Fruit fly (Drosophila melanogaster) whole organism, embryonic: ENCODE results near the gene CG5973.

Experiments used
- Awh ChIP-seq: fragments of 200-800 bp; sonication (Bioruptor generic); IDR thresholded peaks from 2 replicates; pipeline ENCODE4, ENCODE4 v1.3.6; 2022; ENCODE audit warnings: missing biosample characterization, missing genetic modification characterization
- CG10147 ChIP-seq: fragments of 200-800 bp; sonication (Bioruptor generic); optimal IDR thresholded peaks from 2 replicates; lab custom pipeline; 2019; ENCODE audit warnings: missing biosample characterization, mild to moderate bottlenecking, missing genetic modification characterization, moderate library complexity
- CG10267 ChIP-seq: fragments of 200-800 bp; sonication (Bioruptor generic); optimal IDR thresholded peaks from 2 replicates; lab custom pipeline; 2018; ENCODE audit warnings: missing biosample characterization, mild to moderate bottlenecking, missing genetic modification characterization, moderate library complexity
- CG10366 ChIP-seq: fragments of 200-800 bp; sonication (Bioruptor generic); IDR thresholded peaks from 2 replicates; pipeline ENCODE4 v1.3.6; 2022; ENCODE audit warnings: missing biosample characterization, missing genetic modification characterization
- CG11085 ChIP-seq: fragments of 200-800 bp; sonication (Bioruptor generic); IDR thresholded peaks from 2 replicates; pipeline ENCODE4 v1.3.6; 2022; ENCODE audit warnings: missing biosample characterization, missing genetic modification characterization
- CG11695 ChIP-seq: fragments of 200-800 bp; sonication (Bioruptor generic); IDR thresholded peaks from 3 replicates; pipeline ENCODE4 v1.3.6; 2022; ENCODE audit warnings: missing biosample characterization, missing genetic modification characterization
- CG12155 ChIP-seq: fragments of 200-800 bp; sonication (Bioruptor generic); optimal IDR thresholded peaks from 3 replicates; lab custom pipeline; 2016; ENCODE audit warnings: missing biosample characterization, missing genetic modification characterization
- CG12391 ChIP-seq: fragments of 200-800 bp; sonication (Bioruptor generic); optimal IDR thresholded peaks from 3 replicates; lab custom pipeline; 2018; ENCODE audit warnings: missing biosample characterization, mild to moderate bottlenecking, missing genetic modification characterization, moderate library complexity
- CG12744 ChIP-seq: fragments of 200-800 bp; sonication (Bioruptor generic); optimal IDR thresholded peaks from 2 replicates; lab custom pipeline; 2016; ENCODE audit warnings: missing biosample characterization, missing genetic modification characterization
- CG14050 ChIP-seq: fragments of 200-800 bp; sonication (Bioruptor generic); IDR thresholded peaks from 3 replicates; pipeline ENCODE4 v1.3.6; 2022; ENCODE audit warnings: missing biosample characterization, missing genetic modification characterization
- CG14441 ChIP-seq: fragments of 200-800 bp; sonication (Bioruptor generic); IDR thresholded peaks from 2 replicates; pipeline ENCODE4 v1.3.6; 2022; ENCODE audit warnings: missing biosample characterization, missing genetic modification characterization
- CG15514 ChIP-seq: fragments of 200-800 bp; sonication (Bioruptor generic); optimal IDR thresholded peaks from 3 replicates; lab custom pipeline; 2017; ENCODE audit warnings: missing biosample characterization, missing genetic modification characterization, mild to moderate bottlenecking, moderate library complexity, missing genetic modification reagents
- CG3407 ChIP-seq: fragments of 200-800 bp; sonication (Bioruptor generic); optimal IDR thresholded peaks from 2 replicates; lab custom pipeline; 2018; ENCODE audit warnings: missing biosample characterization, mild to moderate bottlenecking, missing genetic modification characterization
- CG3995 ChIP-seq: fragments of 200-800 bp; sonication (Bioruptor generic); optimal IDR thresholded peaks from 3 replicates; lab custom pipeline; 2016; ENCODE audit warnings: missing biosample characterization, missing genetic modification characterization
- CG4730 ChIP-seq: fragments of 200-800 bp; sonication (Bioruptor generic); IDR thresholded peaks from 2 replicates; pipeline ENCODE4 v1.3.6; 2022; ENCODE audit warnings: missing biosample characterization, missing genetic modification characterization
- CG4820 ChIP-seq: fragments of 200-800 bp; sonication (Bioruptor generic); optimal IDR thresholded peaks from 3 replicates; lab custom pipeline; 2016; ENCODE audit warnings: missing biosample characterization, missing genetic modification characterization
- CG7556 ChIP-seq: fragments of 200-800 bp; sonication (Bioruptor generic); optimal IDR thresholded peaks from 2 replicates; lab custom pipeline; 2017; ENCODE audit warnings: missing biosample characterization, mild to moderate bottlenecking, missing genetic modification characterization
- CG8924 ChIP-seq: fragments of 200-800 bp; optimal IDR thresholded peaks from 3 replicates; lab custom pipeline; 2019; ENCODE audit warnings: missing biosample characterization, mild to moderate bottlenecking, missing genetic modification characterization, moderate library complexity
- CrebB ChIP-seq: fragments of 200-800 bp; sonication (Bioruptor generic); optimal IDR thresholded peaks from 3 replicates; lab custom pipeline; 2018; ENCODE audit warnings: missing biosample characterization, mild to moderate bottlenecking, missing genetic modification characterization
- Deaf1 ChIP-seq: fragments of 200-800 bp; optimal IDR thresholded peaks from 3 replicates; lab custom pipeline; 2019; ENCODE audit warnings: missing biosample characterization, mild to moderate bottlenecking, missing genetic modification characterization, moderate library complexity
- Dek ChIP-seq: fragments of 200-800 bp; sonication (Bioruptor generic); optimal IDR thresholded peaks from 3 replicates; lab custom pipeline; 2019; ENCODE audit warnings: missing biosample characterization, mild to moderate bottlenecking, missing genetic modification characterization, moderate library complexity
- Ets65A ChIP-seq: fragments of 200-800 bp; sonication (Bioruptor generic); peaks from one replicate; lab custom pipeline; 2016; ENCODE audit warnings: missing biosample characterization, missing genetic modification characterization
- Fer1 ChIP-seq: fragments of 200-800 bp; sonication (Bioruptor generic); optimal IDR thresholded peaks from 2 replicates; lab custom pipeline; 2017; ENCODE audit warnings: missing biosample characterization, mild to moderate bottlenecking, missing genetic modification characterization
- HLH54F ChIP-seq: fragments of 200-800 bp; sonication (Bioruptor generic); optimal IDR thresholded peaks from 3 replicates; lab custom pipeline; 2016; ENCODE audit warnings: missing biosample characterization, missing genetic modification characterization
- HmgD ChIP-seq: fragments of 200-800 bp; sonication (Bioruptor generic); optimal IDR thresholded peaks from 3 replicates; lab custom pipeline; 2016; ENCODE audit warnings: missing biosample characterization, missing genetic modification characterization
- Hmr ChIP-seq: fragments of 200-800 bp; sonication (Bioruptor generic); optimal IDR thresholded peaks from 3 replicates; lab custom pipeline; 2017; ENCODE audit warnings: mild to moderate bottlenecking, missing biosample characterization, missing genetic modification reagents, missing genetic modification characterization
- Hr51 ChIP-seq, 2 experiments: fragments of 200-800 bp; sonication (Bioruptor generic); optimal IDR thresholded peaks; 2 replicates in 1 of 2; 3 replicates in 1 of 2; lab custom pipeline; 2016 to 2018; ENCODE audit warnings: missing biosample characterization in 2 of 2, missing genetic modification characterization in 2 of 2, mild to moderate bottlenecking in 1 of 2, moderate library complexity in 1 of 2
- Nf-YA ChIP-seq: fragments of 200-800 bp; sonication (Bioruptor generic); IDR thresholded peaks from 2 replicates; pipeline ENCODE4 v1.3.6; 2022; ENCODE audit warnings: missing biosample characterization, missing genetic modification characterization
- Side ChIP-seq: fragments of 200-800 bp; sonication (Bioruptor generic); optimal IDR thresholded peaks from 2 replicates; lab custom pipeline; 2016; ENCODE audit warnings: missing biosample characterization, missing genetic modification characterization
- Sox100B ChIP-seq: fragments of 200-800 bp; sonication (Bioruptor generic); optimal IDR thresholded peaks from 3 replicates; lab custom pipeline; 2018; ENCODE audit warnings: missing biosample characterization, mild to moderate bottlenecking, missing genetic modification characterization
- Sox102F ChIP-seq: fragments of 200-800 bp; sonication (Bioruptor generic); optimal IDR thresholded peaks from 2 replicates; lab custom pipeline; 2018; ENCODE audit warnings: missing biosample characterization, mild to moderate bottlenecking, missing genetic modification characterization, moderate library complexity
- Spps ChIP-seq: fragments of 200-800 bp; sonication (Bioruptor generic); optimal IDR thresholded peaks from 2 replicates; lab custom pipeline; 2018; ENCODE audit warnings: missing biosample characterization, mild to moderate bottlenecking, missing genetic modification characterization
- Xbp1 ChIP-seq: fragments of 200-800 bp; sonication (Bioruptor generic); optimal IDR thresholded peaks from 3 replicates; lab custom pipeline; 2016; ENCODE audit warnings: missing biosample characterization, mild to moderate bottlenecking, missing genetic modification characterization
- crp ChIP-seq, 2 experiments: fragments of 200-800 bp; sonication (Bioruptor generic); optimal IDR thresholded peaks; 2 replicates in 1 of 2; 3 replicates in 1 of 2; lab custom pipeline; 2017; ENCODE audit warnings: missing biosample characterization in 2 of 2, missing genetic modification characterization in 2 of 2, mild to moderate bottlenecking in 1 of 2, moderate library complexity in 1 of 2
- dmrt99B ChIP-seq: fragments of 200-800 bp; sonication (Bioruptor generic); optimal IDR thresholded peaks from 2 replicates; lab custom pipeline; 2018; ENCODE audit warnings: missing biosample characterization, mild to moderate bottlenecking, missing genetic modification characterization, moderate library complexity
- gce ChIP-seq: fragments of 200-800 bp; sonication (Bioruptor generic); IDR thresholded peaks from 3 replicates; pipeline ENCODE4 v1.3.6; 2022; ENCODE audit warnings: missing biosample characterization, missing genetic modification characterization
- gem ChIP-seq: fragments of 200-800 bp; sonication (Bioruptor generic); optimal IDR thresholded peaks from 2 replicates; lab custom pipeline; 2019; ENCODE audit warnings: missing biosample characterization, mild to moderate bottlenecking, missing genetic modification characterization, moderate library complexity
- grau ChIP-seq: fragments of 200-800 bp; optimal IDR thresholded peaks from 3 replicates; lab custom pipeline; 2019; ENCODE audit warnings: missing biosample characterization, mild to moderate bottlenecking, missing genetic modification characterization, moderate library complexity
- gro ChIP-seq: fragments of 200-800 bp; sonication (Bioruptor generic); optimal IDR thresholded peaks from 2 replicates; lab custom pipeline; 2016; ENCODE audit warnings: missing biosample characterization, missing genetic modification characterization
- kni ChIP-seq: fragments of 200-800 bp; sonication (Bioruptor generic); optimal IDR thresholded peaks from 3 replicates; lab custom pipeline; 2017; ENCODE audit warnings: mild to moderate bottlenecking, missing biosample characterization, missing genetic modification reagents, missing genetic modification characterization
- luna ChIP-seq: fragments of 200-800 bp; sonication (Bioruptor generic); optimal IDR thresholded peaks from 2 replicates; lab custom pipeline; 2016; ENCODE audit warnings: missing biosample characterization, missing genetic modification characterization
- nmo ChIP-seq: fragments of 200-800 bp; sonication (Bioruptor generic); optimal IDR thresholded peaks from 2 replicates; lab custom pipeline; 2018; ENCODE audit warnings: missing biosample characterization, mild to moderate bottlenecking, missing genetic modification characterization, moderate library complexity
- prd ChIP-seq, 3 experiments: fragments of >200 bp in 2 of 3; fragments of 200-800 bp in 1 of 3; sonication (Bioruptor generic) in 1 of 3; optimal IDR thresholded peaks in 2 of 3; IDR thresholded peaks in 1 of 3; 2 replicates in 2 of 3; 3 replicates in 1 of 3; pipeline versions ENCODE4 v1.3.6 to Lab custom; 2017 to 2022; ENCODE audit warnings: missing biosample characterization in 1 of 3, missing genetic modification characterization in 1 of 3
- sd ChIP-seq: fragments of 200-800 bp; sonication (Bioruptor generic); optimal IDR thresholded peaks from 3 replicates; lab custom pipeline; 2018; ENCODE audit warnings: missing biosample characterization, mild to moderate bottlenecking, missing genetic modification characterization, moderate library complexity
- shn ChIP-seq: fragments of 200-800 bp; sonication (Bioruptor generic); optimal IDR thresholded peaks from 3 replicates; lab custom pipeline; 2016; ENCODE audit warnings: missing biosample characterization, missing genetic modification characterization
- slou ChIP-seq: fragments of 200-800 bp; sonication (Bioruptor generic); optimal IDR thresholded peaks from 3 replicates; lab custom pipeline; 2016; ENCODE audit warnings: missing biosample characterization, missing genetic modification characterization
- tin ChIP-seq: fragments of 200-800 bp; sonication (Bioruptor generic); optimal IDR thresholded peaks from 3 replicates; lab custom pipeline; 2016; ENCODE audit warnings: missing biosample characterization, missing genetic modification characterization
- tup ChIP-seq: fragments of 200-800 bp; sonication (Bioruptor generic); optimal IDR thresholded peaks from 2 replicates; lab custom pipeline; 2016; ENCODE audit warnings: missing biosample characterization, mild to moderate bottlenecking, missing genetic modification characterization, moderate library complexity
- vnd ChIP-seq: fragments of 200-800 bp; sonication (Bioruptor generic); IDR thresholded peaks from 3 replicates; pipeline ENCODE4 v1.3.6; 2022; ENCODE audit warnings: missing biosample characterization, missing genetic modification characterization; ENCODE audit not compliant: partially characterized antibody
- vvl ChIP-seq: fragments of 200-800 bp; sonication (Bioruptor generic); IDR thresholded peaks from 2 replicates; pipeline ENCODE4 v1.3.6; 2022; ENCODE audit warnings: missing biosample characterization, missing genetic modification characterization

The CG5973 gene

dm6 chr2L:7442929-7443328 lies 5.6 kb downstream of the CG5973 start (continued):
- TF ChIP-seq Hr51 (GFP tag; optimal IDR thresholded peaks at IDR 0.05; lab: Kevin White, UChicago), result peak in 1 of 2 experiments; percentile 46
- TF ChIP-seq HmgD (GFP tag; lab: Kevin White, UChicago), result no peak
- TF ChIP-seq CG10267 (tag; lab: Kevin White, UChicago), result no peak
- no peak for TF ChIP-seq tup (GFP tag; lab: Kevin White, UChicago)
- peak; percentile 9 for TF ChIP-seq CG15514 (GFP tag; lab: Kevin White, UChicago)
- TF ChIP-seq HLH54F (GFP tag; lab: Kevin White, UChicago), result peak; percentile 24
- TF ChIP-seq gce (GFP tag; lab: Robert Waterston, UW), result no peak
- TF ChIP-seq Ets65A (GFP tag; lab: Kevin White, UChicago), result peak; percentile 84
- TF ChIP-seq Nf-YA (GFP tag; lab: Robert Waterston, UW), result no peak
- peak; percentile 41 for TF ChIP-seq dmrt99B
- no peak for TF ChIP-seq luna
- no peak for TF ChIP-seq CG3407
- no peak for TF ChIP-seq CG12744
- peak; percentile 38 for TF ChIP-seq CG12391
- peak; percentile 57 for TF ChIP-seq CG10147
- no peak for TF ChIP-seq Spps (tag; lab: Kevin White, UChicago)
- peak; percentile 5 for TF ChIP-seq Sox100B (GFP tag; lab: Kevin White, UChicago)
- peak; percentile 15 for TF ChIP-seq Sox102F
- 0 out of 3 replicates have a peak, but pooled peaks have one; percentile 10 for TF ChIP-seq CG14050
- no peak for TF ChIP-seq Awh
- no peak for TF ChIP-seq CrebB
- TF ChIP-seq vnd, result no peak
- peak; percentile 42 for TF ChIP-seq Dek
- TF ChIP-seq Deaf1 (tag; lab: Kevin White, UChicago), result no peak
- TF ChIP-seq gro (GFP tag; lab: Kevin White, UChicago), result peak; percentile 14
- peak; percentile 67 for TF ChIP-seq CG14441 (GFP tag; lab: Robert Waterston, UW)
- TF ChIP-seq CG4730, result peak; percentile 43; the same call in 1 of the 2 replicates
- no peak for TF ChIP-seq crp (GFP tag; optimal IDR thresholded peaks at IDR 0.05; lab: Kevin White, UChicago)
- peak; percentile 15 for TF ChIP-seq tin (GFP tag; lab: Kevin White, UChicago)
- no peak for TF ChIP-seq CG3995 (GFP tag; lab: Kevin White, UChicago)
- no peak for TF ChIP-seq slou (GFP tag; lab: Kevin White, UChicago)
- peak; percentile 35; the same call in 1 of the 2 replicates for TF ChIP-seq CG11085 (GFP tag; lab: Robert Waterston, UW)
- peak; percentile 49; the same call in 1 of the 3 replicates for TF ChIP-seq CG11695 (GFP tag; lab: Robert Waterston, UW)
- peak; percentile 5 for TF ChIP-seq nmo (GFP tag; lab: Kevin White, UChicago)
- no peak for TF ChIP-seq CG4820 (GFP tag; lab: Kevin White, UChicago)
- peak; percentile 3 for TF ChIP-seq sd
- peak; percentile 68 for TF ChIP-seq gem (tag; lab: Kevin White, UChicago)
- TF ChIP-seq CG10366, result peak; percentile 25; the same call in 1 of the 2 replicates
- TF ChIP-seq shn (GFP tag; lab: Kevin White, UChicago), result no peak
- TF ChIP-seq CG12155 (GFP tag; lab: Kevin White, UChicago), result peak; percentile 23
- TF ChIP-seq Xbp1, result peak; percentile 17
- TF ChIP-seq kni (GFP tag; lab: Kevin White, UChicago), result no peak
- no peak for TF ChIP-seq Side (GFP tag; lab: Kevin White, UChicago)
- peak; percentile 47 for TF ChIP-seq grau
- TF ChIP-seq CG7556 (GFP tag; lab: Kevin White, UChicago), result peak; percentile 39
- peak; percentile 44; the same call in 1 of the 2 replicates for TF ChIP-seq vvl (GFP tag; lab: Robert Waterston, UW)
- TF ChIP-seq CG8924 (tag; lab: Kevin White, UChicago), result no peak
- peak; percentile 7 for TF ChIP-seq Fer1 (GFP tag; lab: Kevin White, UChicago)
- TF ChIP-seq prd (optimal IDR thresholded peaks at IDR 0.05; lab: Kevin White, UChicago), result no peak
- TF ChIP-seq prd (GFP tag; IDR thresholded peaks at IDR 0.05; lab: Robert Waterston, UW), result peak; percentile 49; the same call in 1 of the 3 replicates
- TF ChIP-seq Hmr, result peak; percentile 47
